Worm (Caenorhabditis elegans): ENCODE measurements around the gene fmil-1.

ce11 chrIV:3638250-3638926 lies 30.1 kb downstream of the fmil-1 start:
- no peak for TF ChIP-seq ama-1 (optimal IDR thresholded peaks at IDR 0.05)
- TF ChIP-seq flt-1 (GFP tag; IDR thresholded peaks at IDR 0.05), result no peak

All from whole organism, early embryonic.